Fruit fly (Drosophila melanogaster): ENCODE measurements around the gene CG3165.

DNA sequence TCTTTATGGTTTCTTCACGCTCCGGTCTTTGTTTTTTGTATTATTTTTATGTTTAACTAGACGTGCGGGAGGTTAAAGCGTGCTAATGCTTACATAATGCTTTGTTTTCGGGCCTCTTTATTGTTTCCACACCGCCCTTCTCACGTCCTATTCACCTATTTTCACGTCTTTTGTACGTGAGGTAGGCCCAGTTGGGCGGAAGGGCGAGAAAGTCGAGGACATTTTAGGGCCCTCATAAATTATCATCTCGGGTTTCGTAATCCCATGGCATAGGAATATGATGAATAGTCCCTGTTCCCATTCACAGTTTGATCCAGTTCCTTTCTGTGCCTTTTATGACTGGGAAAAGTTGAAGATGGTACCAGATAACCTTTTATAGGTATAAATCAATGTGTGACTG lies 28.6 kb downstream of the CG3165 start:
- TF ChIP-seq CG8478 (optimal IDR thresholded peaks at IDR 0.05) (no peak), CTCF (optimal IDR thresholded peaks at IDR 0.05) (no peak)

Measured in S2 (cell line).